Fruit fly (Drosophila melanogaster) whole organism, embryonic: Measurements from ENCODE around the gene nudC.

Experiments
- CG10462 ChIP-seq: fragments of 200-800 bp; sonication (Bioruptor generic); optimal IDR thresholded peaks from 2 replicates; lab custom pipeline; 2016; ENCODE audit warnings: missing biosample characterization, missing genetic modification characterization
- CG10959 ChIP-seq: fragments of 200-800 bp; sonication (Bioruptor generic); IDR thresholded peaks from 2 replicates; pipeline ENCODE4 v1.3.6; 2022; ENCODE audit warnings: missing biosample characterization, missing genetic modification characterization
- CG14710 ChIP-seq: fragments of 200-800 bp; sonication (Bioruptor generic); optimal IDR thresholded peaks from 3 replicates; lab custom pipeline; 2019; ENCODE audit warnings: missing biosample characterization, mild to moderate bottlenecking, missing genetic modification characterization, moderate library complexity
- CG16815 ChIP-seq: fragments of 200-800 bp; sonication (Bioruptor generic); optimal IDR thresholded peaks from 3 replicates; lab custom pipeline; 2017; ENCODE audit warnings: missing biosample characterization, mild to moderate bottlenecking, missing genetic modification characterization
- CG17186 ChIP-seq: fragments of 200-800 bp; sonication (Bioruptor generic); optimal IDR thresholded peaks from 3 replicates; lab custom pipeline; 2017; ENCODE audit warnings: missing biosample characterization, missing genetic modification reagents, missing genetic modification characterization
- CG17328 ChIP-seq: fragments of 200-800 bp; sonication (Bioruptor generic); IDR thresholded peaks from 2 replicates; pipeline ENCODE4 v1.3.6; 2022; ENCODE audit warnings: missing biosample characterization, missing genetic modification characterization
- CG17802 ChIP-seq: fragments of 200-800 bp; sonication (Bioruptor generic); optimal IDR thresholded peaks from 2 replicates; lab custom pipeline; 2018; ENCODE audit warnings: missing biosample characterization, mild to moderate bottlenecking, missing genetic modification characterization, moderate library complexity
- CG1792 ChIP-seq: fragments of 200-800 bp; sonication (Bioruptor generic); optimal IDR thresholded peaks from 2 replicates; lab custom pipeline; 2016; ENCODE audit warnings: missing biosample characterization, missing genetic modification characterization
- CG2678 ChIP-seq: fragments of 200-800 bp; sonication (Bioruptor generic); optimal IDR thresholded peaks from 3 replicates; lab custom pipeline; 2019; ENCODE audit warnings: missing biosample characterization, mild to moderate bottlenecking, missing genetic modification characterization, moderate library complexity
- CG2889 ChIP-seq: fragments of 200-800 bp; sonication (Bioruptor generic); IDR thresholded peaks from 3 replicates; pipeline ENCODE4 v1.3.6; 2022; ENCODE audit warnings: missing biosample characterization, missing genetic modification characterization
- CG30431 ChIP-seq: fragments of 200-800 bp; sonication (Bioruptor generic); optimal IDR thresholded peaks from 2 replicates; lab custom pipeline; 2017; ENCODE audit warnings: missing biosample characterization, missing genetic modification characterization
- CG3065 ChIP-seq: fragments of 200-800 bp; sonication (Bioruptor generic); optimal IDR thresholded peaks from 2 replicates; lab custom pipeline; 2016; ENCODE audit warnings: missing biosample characterization, missing genetic modification characterization
- CG31224 ChIP-seq: fragments of 200-800 bp; sonication (Bioruptor generic); IDR thresholded peaks from 2 replicates; pipeline ENCODE4 v1.3.6; 2022; ENCODE audit warnings: missing biosample characterization, missing genetic modification characterization
- CG3838 ChIP-seq: fragments of 200-800 bp; sonication (Bioruptor generic); optimal IDR thresholded peaks from 3 replicates; lab custom pipeline; 2016; ENCODE audit warnings: missing biosample characterization, missing genetic modification characterization
- CG4730 ChIP-seq: fragments of 200-800 bp; sonication (Bioruptor generic); IDR thresholded peaks from 2 replicates; pipeline ENCODE4 v1.3.6; 2022; ENCODE audit warnings: missing biosample characterization, missing genetic modification characterization
- CG5245 ChIP-seq: fragments of 200-800 bp; sonication (Bioruptor generic); optimal IDR thresholded peaks from 3 replicates; lab custom pipeline; 2016; ENCODE audit warnings: missing biosample characterization, missing genetic modification characterization
- CG6272 ChIP-seq: fragments of 200-800 bp; sonication (Bioruptor generic); IDR thresholded peaks from 2 replicates; pipeline ENCODE4 v1.3.6; 2022; ENCODE audit warnings: missing biosample characterization, missing genetic modification characterization
- CG8089 ChIP-seq: fragments of 200-800 bp; sonication (Bioruptor generic); optimal IDR thresholded peaks from 3 replicates; lab custom pipeline; 2016; ENCODE audit warnings: missing biosample characterization, missing genetic modification characterization
- CG9932 ChIP-seq: fragments of 200-800 bp; sonication (Bioruptor generic); IDR thresholded peaks from 2 replicates; pipeline ENCODE4 v1.3.6; 2022; ENCODE audit warnings: missing biosample characterization, missing genetic modification characterization
- Dfd ChIP-seq, 2 experiments: fragments of >200 bp; optimal IDR thresholded peaks; 2 replicates each; lab custom pipeline; 2017; ENCODE audit warnings: missing biosample characterization in 2 of 2, missing genetic modification characterization in 2 of 2
- Drgx ChIP-seq: fragments of 200-800 bp; sonication (Bioruptor generic); IDR thresholded peaks from 2 replicates; pipeline ENCODE4 v1.3.6; 2022; ENCODE audit warnings: missing biosample characterization, missing genetic modification characterization
- ERR ChIP-seq: fragments of 200-800 bp; sonication (Bioruptor generic); optimal IDR thresholded peaks from 2 replicates; lab custom pipeline; 2016; ENCODE audit warnings: missing biosample characterization, missing genetic modification characterization
- Eip74EF ChIP-seq, 2 experiments: fragments of 200-800 bp in 1 of 2; fragments of >200 bp in 1 of 2; sonication (Bioruptor generic) in 1 of 2; optimal IDR thresholded peaks; 2 replicates each; lab custom pipeline; 2017 to 2019; ENCODE audit warnings: missing biosample characterization in 2 of 2, missing genetic modification characterization in 2 of 2, mild to moderate bottlenecking in 1 of 2, moderate library complexity in 1 of 2
- HLH3B ChIP-seq: fragments of 200-800 bp; sonication (Bioruptor generic); IDR thresholded peaks from 2 replicates; pipeline ENCODE4 v1.3.6; 2022; ENCODE audit warnings: missing biosample characterization, missing genetic modification characterization
- Hmr ChIP-seq: fragments of 200-800 bp; sonication (Bioruptor generic); optimal IDR thresholded peaks from 3 replicates; lab custom pipeline; 2017; ENCODE audit warnings: mild to moderate bottlenecking, missing biosample characterization, missing genetic modification reagents, missing genetic modification characterization
- Hr78 ChIP-seq, 2 experiments: fragments of 200-800 bp in 1 of 2; fragments of >200 bp in 1 of 2; sonication (Bioruptor generic) in 1 of 2; optimal IDR thresholded peaks; 2 replicates each; lab custom pipeline; 2017 to 2019; ENCODE audit warnings: missing biosample characterization in 2 of 2, missing genetic modification characterization in 2 of 2, mild to moderate bottlenecking in 1 of 2, moderate library complexity in 1 of 2
- Lpt ChIP-seq: fragments of >200 bp; optimal IDR thresholded peaks from 2 replicates; lab custom pipeline; 2018; ENCODE audit warnings: missing biosample characterization, missing genetic modification characterization
- MBD-R2 ChIP-seq: fragments of 200-800 bp; sonication (Bioruptor generic); IDR thresholded peaks from 2 replicates; pipeline ENCODE4 v1.3.6; 2022; ENCODE audit warnings: missing biosample characterization, missing genetic modification characterization
- Opbp ChIP-seq: fragments of 200-800 bp; sonication (Bioruptor generic); IDR thresholded peaks from 3 replicates; pipeline ENCODE4 v1.3.6; 2022; ENCODE audit warnings: missing biosample characterization, missing genetic modification characterization; ENCODE audit not compliant: partially characterized antibody
- az2 ChIP-seq: fragments of 200-800 bp; sonication (Bioruptor generic); optimal IDR thresholded peaks from 3 replicates; lab custom pipeline; 2016; ENCODE audit warnings: missing biosample characterization, missing genetic modification characterization
- bsh ChIP-seq, 2 experiments: fragments of 200-800 bp; sonication (Bioruptor generic); optimal IDR thresholded peaks; 2 replicates each; lab custom pipeline; 2017 to 2018; ENCODE audit warnings: mild to moderate bottlenecking in 2 of 2, missing biosample characterization in 2 of 2, missing genetic modification characterization in 2 of 2, moderate library complexity in 1 of 2
- dmrt11E ChIP-seq: fragments of 200-800 bp; sonication (Bioruptor generic); optimal IDR thresholded peaks from 3 replicates; lab custom pipeline; 2018; ENCODE audit warnings: missing biosample characterization, mild to moderate bottlenecking, missing genetic modification characterization, moderate library complexity
- grau ChIP-seq: fragments of 200-800 bp; optimal IDR thresholded peaks from 3 replicates; lab custom pipeline; 2019; ENCODE audit warnings: missing biosample characterization, mild to moderate bottlenecking, missing genetic modification characterization, moderate library complexity
- grn ChIP-seq: fragments of 200-800 bp; sonication (Bioruptor generic); optimal IDR thresholded peaks from 3 replicates; lab custom pipeline; 2017; ENCODE audit warnings: missing biosample characterization, missing genetic modification characterization
- gsb ChIP-seq: fragments of 200-800 bp; sonication (Bioruptor generic); IDR thresholded peaks from 2 replicates; pipeline ENCODE4 v1.3.6; 2022; ENCODE audit warnings: missing biosample characterization, missing genetic modification characterization
- hb ChIP-seq: fragments of 200-800 bp; sonication (Bioruptor generic); IDR thresholded peaks from 3 replicates; pipeline ENCODE4 v1.3.6; 2022; ENCODE audit warnings: missing biosample characterization, missing genetic modification characterization; ENCODE audit not compliant: partially characterized antibody
- hbn ChIP-seq: fragments of 200-800 bp; sonication (Bioruptor generic); IDR thresholded peaks from 2 replicates; pipeline ENCODE4 v1.3.6; 2022; ENCODE audit warnings: missing biosample characterization, missing genetic modification characterization; ENCODE audit not compliant: partially characterized antibody
- ken ChIP-seq: fragments of 200-800 bp; sonication (Bioruptor generic); IDR thresholded peaks from 3 replicates; pipeline ENCODE4 v1.3.6; 2022; ENCODE audit warnings: missing biosample characterization, missing genetic modification characterization
- kni ChIP-seq: fragments of 200-800 bp; sonication (Bioruptor generic); optimal IDR thresholded peaks from 3 replicates; lab custom pipeline; 2017; ENCODE audit warnings: mild to moderate bottlenecking, missing biosample characterization, missing genetic modification reagents, missing genetic modification characterization
- lola ChIP-seq, 3 experiments: fragments of >200 bp in 2 of 3; fragments of 200-800 bp in 1 of 3; sonication (Bioruptor generic) in 1 of 3; optimal IDR thresholded peaks; 2 replicates each; lab custom pipeline; 2017 to 2019; ENCODE audit warnings: missing biosample characterization in 3 of 3, missing genetic modification characterization in 3 of 3, mild to moderate bottlenecking in 1 of 3, moderate library complexity in 1 of 3
- odd ChIP-seq: fragments of 200-800 bp; sonication (Bioruptor generic); optimal IDR thresholded peaks from 2 replicates; lab custom pipeline; 2017; ENCODE audit warnings: missing biosample characterization, mild to moderate bottlenecking, missing genetic modification characterization
- otp ChIP-seq: fragments of 200-800 bp; sonication (Bioruptor generic); IDR thresholded peaks from 3 replicates; pipeline ENCODE4, ENCODE4 v1.3.6; 2022; ENCODE audit warnings: missing biosample characterization, missing genetic modification characterization
- pb ChIP-seq: fragments of 200-800 bp; sonication (Bioruptor generic); optimal IDR thresholded peaks from 3 replicates; lab custom pipeline; 2016; ENCODE audit warnings: missing biosample characterization, missing genetic modification characterization
- peb ChIP-seq: fragments of 200-800 bp; sonication (Bioruptor generic); IDR thresholded peaks from 2 replicates; pipeline ENCODE4 v1.3.6; 2022; ENCODE audit warnings: missing biosample characterization, missing genetic modification characterization
- tap ChIP-seq: fragments of 200-800 bp; optimal IDR thresholded peaks from 3 replicates; lab custom pipeline; 2019; ENCODE audit warnings: missing biosample characterization, mild to moderate bottlenecking, missing genetic modification characterization, moderate library complexity
- trem ChIP-seq: fragments of 200-800 bp; optimal IDR thresholded peaks from 3 replicates; lab custom pipeline; 2019; ENCODE audit warnings: missing biosample characterization, mild to moderate bottlenecking, missing genetic modification characterization, moderate library complexity
- usp ChIP-seq: fragments of >200 bp; optimal IDR thresholded peaks from 2 replicates; lab custom pipeline; 2017; ENCODE audit warnings: missing biosample characterization, missing genetic modification characterization
- vfl ChIP-seq: fragments of 200-800 bp; sonication (Bioruptor generic); optimal IDR thresholded peaks from 2 replicates; lab custom pipeline; 2016; ENCODE audit warnings: missing biosample characterization, missing genetic modification characterization
- zen ChIP-seq: fragments of 200-800 bp; sonication (Bioruptor generic); optimal IDR thresholded peaks from 3 replicates; lab custom pipeline; 2018; ENCODE audit warnings: missing biosample characterization, mild to moderate bottlenecking, missing genetic modification characterization, moderate library complexity
- zfh2 ChIP-seq: fragments of 200-800 bp; sonication (Bioruptor generic); optimal IDR thresholded peaks from 2 replicates; lab custom pipeline; 2016; ENCODE audit warnings: missing biosample characterization, missing genetic modification characterization

nudC gene

DNA sequence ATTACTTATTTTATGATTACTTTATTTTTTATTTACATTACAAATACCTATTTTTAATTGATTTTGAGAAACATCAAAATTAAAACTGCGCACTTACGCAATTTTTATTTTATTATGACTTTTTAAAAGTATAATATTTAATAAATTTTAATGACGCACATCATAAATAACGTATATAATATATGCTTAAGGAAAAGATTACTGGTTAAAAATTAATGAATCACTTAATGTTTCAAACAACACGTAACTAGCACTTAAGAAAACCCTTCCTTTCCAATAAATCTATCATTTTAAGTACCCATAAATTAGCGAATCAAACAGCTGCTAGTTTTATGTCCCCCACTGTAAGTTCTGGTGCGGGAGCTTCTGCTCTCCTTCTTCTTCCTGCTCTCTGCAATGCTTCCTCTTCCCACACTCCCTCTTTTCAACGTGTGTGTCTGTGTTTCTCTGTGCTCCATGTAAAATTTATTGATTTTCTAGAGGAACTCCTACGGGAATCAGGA lies 2.1 kb downstream of the nudC start (continued):
- TF ChIP-seq Opbp (GFP tag; lab: Robert Waterston, UW) (no peak), CG16815 (peak; percentile 61), CG3838 (GFP tag; lab: Kevin White, UChicago) (no peak), grn (GFP tag; lab: Kevin White, UChicago) (no peak), lola (GFP tag; optimal IDR thresholded peaks at IDR 0.05; lab: Kevin White, UChicago) (peak in 1 of 3 experiments; percentile 78), CG9932 (GFP tag; lab: Robert Waterston, UW) (peak; percentile 23), az2 (peak; percentile 61), ken (GFP tag; lab: Robert Waterston, UW) (peak; percentile 40; the same call in 1 of the 3 replicates), CG3065 (GFP tag; lab: Kevin White, UChicago) (no peak), Lpt (GFP tag; lab: Kevin White, UChicago) (no peak), hb (GFP tag; lab: Robert Waterston, UW) (no peak), CG17186 (GFP tag; lab: Kevin White, UChicago) (no peak), CG30431 (GFP tag; lab: Kevin White, UChicago) (peak; percentile 47), CG14710 (tag; lab: Kevin White, UChicago) (peak; percentile 74), CG31224 (GFP tag; lab: Robert Waterston, UW) (peak; percentile 56; the same call in 1 of the 2 replicates), hbn (GFP tag; lab: Robert Waterston, UW) (no peak), MBD-R2 (GFP tag; lab: Robert Waterston, UW) (no peak), Eip74EF (GFP tag; optimal IDR thresholded peaks at IDR 0.05; lab: Kevin White, UChicago) (peak in 1 of 2 experiments; percentile 17), kni (GFP tag; lab: Kevin White, UChicago) (no peak), Dfd (GFP tag; optimal IDR thresholded peaks at IDR 0.05; lab: Kevin White, UChicago) (no peak), Hmr (peak; percentile 79), Drgx (GFP tag; lab: Robert Waterston, UW) (peak; percentile 39; the same call in 1 of the 2 replicates), CG1792 (GFP tag; lab: Kevin White, UChicago) (no peak), grau (peak; percentile 80), otp (GFP tag; lab: Robert Waterston, UW) (no peak), zen (tag; lab: Kevin White, UChicago) (no peak), bsh (GFP tag; optimal IDR thresholded peaks at IDR 0.05; lab: Kevin White, UChicago) (peak; percentile 69 to 83), pb (no peak), CG5245 (GFP tag; lab: Kevin White, UChicago) (no peak), zfh2 (GFP tag; lab: Kevin White, UChicago) (no peak), Hr78 (GFP tag; optimal IDR thresholded peaks at IDR 0.05; lab: Kevin White, UChicago) (no peak), CG4730 (peak; percentile 34; the same call in 1 of the 2 replicates), peb (GFP tag; lab: Robert Waterston, UW) (no peak), vfl (no peak), CG17802 (tag; lab: Kevin White, UChicago) (no peak), gsb (no peak), CG10462 (GFP tag; lab: Kevin White, UChicago) (peak; percentile 44), tap (peak; percentile 44), CG6272 (GFP tag; lab: Robert Waterston, UW) (no peak; the same call in 1 of the 2 replicates), trem (tag; lab: Kevin White, UChicago) (peak; percentile 38), ERR (GFP tag; lab: Kevin White, UChicago) (no peak), CG10959 (GFP tag; lab: Robert Waterston, UW) (peak; percentile 7; the same call in 1 of the 2 replicates), CG2889 (GFP tag; lab: Robert Waterston, UW) (no peak), CG17328 (peak; percentile 55; the same call in 1 of the 2 replicates), HLH3B (GFP tag; lab: Robert Waterston, UW) (no peak), odd (GFP tag; lab: Kevin White, UChicago) (peak; percentile 68), CG8089 (no peak), dmrt11E (tag; lab: Kevin White, UChicago) (peak; percentile 66), usp (GFP tag; lab: Kevin White, UChicago) (no peak), CG2678 (tag; lab: Kevin White, UChicago) (peak; percentile 90)
